Worm (Caenorhabditis elegans) whole organism, L4 larva: ENCODE results near the gene C39B5.6.

ENCODE experiments used
- F49E8.2 ChIP-seq: sonication (generic microtip); optimal IDR thresholded peaks from 2 replicates; lab custom pipeline; 2016; ENCODE audit warnings: missing compliant biosample characterization, mild to moderate bottlenecking, missing genetic modification characterization, borderline replicate concordance
- T20F7.1 ChIP-seq: fragments of 200-800 bp; sonication (Bioruptor generic); optimal IDR thresholded peaks from 2 replicates; lab custom pipeline; 2018; ENCODE audit warnings: mild to moderate bottlenecking, missing genetic modification characterization, missing compliant biosample characterization
- T26A8.4 ChIP-seq: fragments of 200-800 bp; sonication (Bioruptor generic); IDR thresholded peaks from 2 replicates; pipeline ENCODE4 v1.3.6; 2022; ENCODE audit warnings: missing genetic modification characterization, missing compliant biosample characterization
- Y48G9A.11 ChIP-seq: fragments of 200-800 bp; sonication (Bioruptor generic); IDR thresholded peaks from 2 replicates; pipeline ENCODE4 v1.3.6; 2022; ENCODE audit warnings: missing genetic modification reagents, missing genetic modification characterization, missing compliant biosample characterization
- Y5F2A.4 ChIP-seq: fragments of 200-800 bp; sonication (Bioruptor generic); optimal IDR thresholded peaks from 2 replicates; lab custom pipeline; 2018; ENCODE audit warnings: mild to moderate bottlenecking, missing genetic modification characterization, missing compliant biosample characterization
- Y75B8A.6 ChIP-seq: fragments of 200-800 bp; sonication (Bioruptor generic); IDR thresholded peaks from 2 replicates; pipeline ENCODE4 v1.3.6; 2022; ENCODE audit warnings: missing genetic modification reagents, missing genetic modification characterization, missing compliant biosample characterization
- aha-1 ChIP-seq: fragments of 150-350 bp; peaks from one replicate; lab custom pipeline; 2014; ENCODE audit warnings: missing biosample characterization, missing genetic modification characterization
- attf-4 ChIP-seq: sonication (generic microtip); optimal IDR thresholded peaks from 3 replicates; lab custom pipeline; 2017; ENCODE audit warnings: missing biosample characterization, missing genetic modification characterization
- ceh-28 ChIP-seq: fragments of 150-350 bp; optimal IDR thresholded peaks from 2 replicates; lab custom pipeline; 2014; ENCODE audit warnings: missing biosample characterization, missing genetic modification reagents, missing genetic modification characterization
- daf-16 ChIP-seq, 3 experiments: sonication (generic microtip); optimal IDR thresholded peaks; 2 replicates each; lab custom pipeline; 2016 to 2017; ENCODE audit warnings: missing genetic modification characterization in 3 of 3, missing genetic modification reagents in 3 of 3, mild to moderate bottlenecking in 2 of 3, missing compliant biosample characterization in 2 of 3, missing biosample characterization in 1 of 3, moderate library complexity in 1 of 3
- daf-19 ChIP-seq: fragments of 200-800 bp; sonication (Bioruptor generic); conservative IDR thresholded peaks from 2 replicates; pipeline ENCODE4 v1.3.6; 2022; ENCODE audit warnings: missing genetic modification characterization, missing compliant biosample characterization
- dpl-1 ChIP-seq: fragments of 150-350 bp; optimal IDR thresholded peaks from 2 replicates; lab custom pipeline; 2014; ENCODE audit warnings: missing biosample characterization, missing genetic modification reagents, missing genetic modification characterization
- duxl-1 ChIP-seq: sonication (generic microtip); optimal IDR thresholded peaks from 2 replicates; lab custom pipeline; 2016; ENCODE audit warnings: mild to moderate bottlenecking, missing genetic modification characterization, moderate library complexity, missing compliant biosample characterization; ENCODE audit not compliant: poor library complexity
- dve-1 ChIP-seq: sonication (generic microtip); optimal IDR thresholded peaks from 2 replicates; lab custom pipeline; 2017; ENCODE audit warnings: antibody characterized with exemption, mild to moderate bottlenecking, missing genetic modification characterization, missing compliant biosample characterization; ENCODE audit not compliant: insufficient read depth
- egl-43 ChIP-seq: fragments of 200-800 bp; sonication (Bioruptor generic); IDR thresholded peaks from 2 replicates; pipeline ENCODE4 v1.3.6; 2022; ENCODE audit warnings: missing genetic modification reagents, missing genetic modification characterization, missing compliant biosample characterization
- hmg-1.1 ChIP-seq: fragments of 200-800 bp; sonication (Bioruptor generic); IDR thresholded peaks from 2 replicates; pipeline ENCODE4 v1.3.6; 2022; ENCODE audit warnings: missing genetic modification reagents, missing genetic modification characterization, missing compliant biosample characterization
- lim-7 ChIP-seq: fragments of 200-800 bp; sonication (Bioruptor generic); IDR thresholded peaks from 2 replicates; pipeline ENCODE4 v1.3.6; 2022; ENCODE audit warnings: missing genetic modification characterization, missing compliant biosample characterization
- lin-13 ChIP-seq: fragments of 150-350 bp; optimal IDR thresholded peaks from 2 replicates; lab custom pipeline; 2014; ENCODE audit warnings: missing biosample characterization, missing genetic modification reagents, missing genetic modification characterization
- lin-15B ChIP-seq: fragments of 150-350 bp; sonication (generic microtip); optimal IDR thresholded peaks from 3 replicates; lab custom pipeline; 2014; ENCODE audit warnings: missing biosample characterization, missing genetic modification characterization
- madf-9 ChIP-seq: fragments of 200-800 bp; sonication (Bioruptor generic); conservative IDR thresholded peaks from 2 replicates; pipeline ENCODE4 v1.3.6; 2022; ENCODE audit warnings: missing genetic modification reagents, missing genetic modification characterization, missing compliant biosample characterization
- mep-1 ChIP-seq: fragments of 150-350 bp; sonication (generic microtip); optimal IDR thresholded peaks from 3 replicates; lab custom pipeline; 2014; ENCODE audit warnings: missing biosample characterization, missing genetic modification characterization
- nhr-10 ChIP-seq: fragments of 150-350 bp; optimal IDR thresholded peaks from 2 replicates; lab custom pipeline; 2014; ENCODE audit warnings: missing biosample characterization, missing genetic modification characterization
- nhr-102 ChIP-seq: sonication (generic microtip); optimal IDR thresholded peaks from 2 replicates; lab custom pipeline; 2016; ENCODE audit warnings: mild to moderate bottlenecking, missing genetic modification characterization, moderate library complexity, missing compliant biosample characterization
- nhr-237 ChIP-seq: sonication (generic microtip); optimal IDR thresholded peaks from 2 replicates; lab custom pipeline; 2017; ENCODE audit warnings: missing biosample characterization, missing genetic modification characterization
- rbr-2 ChIP-seq: sonication (generic microtip); optimal IDR thresholded peaks from 2 replicates; lab custom pipeline; 2016; ENCODE audit warnings: missing genotype, missing genetic modification characterization, missing compliant biosample characterization
- spr-1 ChIP-seq: sonication (generic microtip); optimal IDR thresholded peaks from 2 replicates; lab custom pipeline; 2016; ENCODE audit warnings: mild to moderate bottlenecking, missing genetic modification characterization, missing compliant biosample characterization
- tag-97 ChIP-seq: fragments of 200-800 bp; sonication (Bioruptor generic); IDR thresholded peaks from 2 replicates; pipeline ENCODE4 v1.3.6; 2022; ENCODE audit warnings: missing genetic modification characterization, missing compliant biosample characterization
- tra-1 ChIP-seq: fragments of 200-800 bp; sonication (Bioruptor generic); IDR thresholded peaks from 2 replicates; pipeline ENCODE4 v1.3.6; 2022; ENCODE audit warnings: missing genetic modification reagents, missing genetic modification characterization, missing compliant biosample characterization
- unc-39 ChIP-seq: sonication (generic microtip); optimal IDR thresholded peaks from 2 replicates; lab custom pipeline; 2017; ENCODE audit warnings: missing biosample characterization, missing genetic modification characterization
- unc-62 ChIP-seq, 3 experiments: fragments of 150-350 bp in 1 of 3; sonication (generic microtip); optimal IDR thresholded peaks in 2 of 3; peaks in 1 of 3; 1 replicate in 1 of 3; 2 replicates in 2 of 3; lab custom pipeline; 2014 to 2017; ENCODE audit warnings: missing biosample characterization in 3 of 3, missing genetic modification characterization in 3 of 3, missing genetic modification reagents in 3 of 3, missing genotype in 1 of 3
- zag-1 ChIP-seq: fragments of 150-350 bp; optimal IDR thresholded peaks from 2 replicates; lab custom pipeline; 2014; ENCODE audit warnings: missing biosample characterization, missing genetic modification characterization
- zfp-2 ChIP-seq: sonication (generic microtip); optimal IDR thresholded peaks from 2 replicates; lab custom pipeline; 2016; ENCODE audit warnings: mild to moderate bottlenecking, missing genetic modification characterization, missing compliant biosample characterization
- zip-11 ChIP-seq: fragments of 200-800 bp; sonication (Bioruptor generic); IDR thresholded peaks from 2 replicates; pipeline ENCODE4 v1.3.6; 2022; ENCODE audit warnings: missing genetic modification characterization, missing compliant biosample characterization
- zip-2 ChIP-seq: fragments of 150-350 bp; optimal IDR thresholded peaks from 2 replicates; lab custom pipeline; 2014; ENCODE audit warnings: missing biosample characterization, missing genetic modification characterization
- ztf-7 ChIP-seq: fragments of 150-350 bp; optimal IDR thresholded peaks from 2 replicates; lab custom pipeline; 2014; ENCODE audit warnings: missing biosample characterization, missing genetic modification characterization

C39B5.6 gene

ce11 chrIII:2171892-2172591 lies 25.8 kb upstream of the C39B5.6 start (continued):
- TF ChIP-seq unc-39 (tag; lab: Kevin White, UChicago) (no peak), lin-15B (tag; lab: Kevin White, UChicago) (no peak), ceh-28 (tag; lab: Kevin White, UChicago) (peak; percentile 2), nhr-102 (peak; percentile 67), rbr-2 (peak; percentile 70), lin-13 (GFP tag; lab: Kevin White, UChicago) (peak; percentile 70), tag-97 (GFP tag; lab: Robert Waterston, UW) (no peak), dve-1 (tag; lab: Kevin White, UChicago) (peak; percentile 94), ztf-7 (no peak), zip-11 (GFP tag; lab: Robert Waterston, UW) (no peak), attf-4 (tag; lab: Kevin White, UChicago) (no peak), egl-43 (GFP tag; lab: Robert Waterston, UW) (peak; percentile 2; the same call in 1 of the 2 replicates), daf-19 (no peak), duxl-1 (tag; lab: Kevin White, UChicago) (peak; percentile 56), spr-1 (peak; percentile 55), lim-7 (GFP tag; lab: Robert Waterston, UW) (no peak), zip-2 (no peak), madf-9 (GFP tag; lab: Robert Waterston, UW) (no peak; the same call in none of the 2 replicates), Y48G9A.11 (no peak), Y75B8A.6 (GFP tag; lab: Robert Waterston, UW) (0 out of 2 replicates have a peak, but pooled peaks have one; percentile 42), hmg-1.1 (GFP tag; lab: Robert Waterston, UW) (peak; percentile 76), nhr-10 (tag; lab: Kevin White, UChicago) (peak; percentile 35), T26A8.4 (GFP tag; lab: Robert Waterston, UW) (no peak)

DNA sequence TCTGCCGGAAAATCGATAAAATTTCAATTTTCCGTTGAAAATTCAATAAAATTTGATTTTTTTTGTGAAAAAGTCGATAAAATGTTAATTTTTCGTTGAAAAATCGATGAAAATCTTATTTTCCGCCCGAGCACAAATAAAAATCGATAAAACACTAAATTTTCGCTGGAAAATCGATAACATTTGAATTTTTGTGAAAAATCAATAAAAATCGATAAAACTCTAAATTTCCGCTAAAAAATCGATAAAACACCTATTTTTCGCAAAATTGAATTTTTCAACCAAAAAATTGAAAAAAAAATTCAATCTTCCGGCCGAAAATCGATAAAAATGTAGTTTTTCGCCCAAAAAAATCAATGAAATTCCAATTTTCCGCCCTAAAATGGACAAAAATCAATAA lies 7.3 kb downstream of the C39B5.6 start:
- TF ChIP-seq ceh-28 (tag; lab: Kevin White, UChicago): peak; percentile 93
- TF ChIP-seq mep-1: no peak
- TF ChIP-seq T20F7.1 (GFP tag; lab: Kevin White, UChicago): no peak
- no peak for TF ChIP-seq tra-1 (GFP tag; lab: Robert Waterston, UW)
- no peak for TF ChIP-seq daf-16 (GFP tag; optimal IDR thresholded peaks at IDR 0.05; lab: Kevin White, UChicago)
- TF ChIP-seq daf-16 (tag; optimal IDR thresholded peaks at IDR 0.05; lab: Kevin White, UChicago): no peak
- peak; percentile 37 for TF ChIP-seq aha-1
- TF ChIP-seq zag-1: no peak
- TF ChIP-seq unc-62 (GFP tag; optimal IDR thresholded peaks at IDR 0.05 in 1 of 2; lab: Kevin White, UChicago): no peak
- no peak for TF ChIP-seq unc-62 (tag; optimal IDR thresholded peaks at IDR 0.05; lab: Kevin White, UChicago)
- TF ChIP-seq, all 104 proteins: peak for 2

ce11 chrIII:2207864-2208263 lies 10.1 kb downstream of the C39B5.6 start, which contains the start of gene C39B5.5:
Gene C39B5.5 (plus strand): TSS chrIII:2208164.
- no peak for TF ChIP-seq nhr-237 (tag; lab: Kevin White, UChicago)
- no peak for TF ChIP-seq ztf-7
- TF ChIP-seq dpl-1 (GFP tag; lab: Kevin White, UChicago): no peak
- no peak for TF ChIP-seq unc-62 (GFP tag; optimal IDR thresholded peaks at IDR 0.05 in 1 of 2; lab: Kevin White, UChicago)
- no peak for TF ChIP-seq unc-62 (tag; optimal IDR thresholded peaks at IDR 0.05; lab: Kevin White, UChicago)
- no peak for TF ChIP-seq lin-13 (GFP tag; lab: Kevin White, UChicago)
- no peak for TF ChIP-seq zfp-2 (tag; lab: Kevin White, UChicago)
- TF ChIP-seq F49E8.2: no peak
- TF ChIP-seq nhr-102: no peak

DNA sequence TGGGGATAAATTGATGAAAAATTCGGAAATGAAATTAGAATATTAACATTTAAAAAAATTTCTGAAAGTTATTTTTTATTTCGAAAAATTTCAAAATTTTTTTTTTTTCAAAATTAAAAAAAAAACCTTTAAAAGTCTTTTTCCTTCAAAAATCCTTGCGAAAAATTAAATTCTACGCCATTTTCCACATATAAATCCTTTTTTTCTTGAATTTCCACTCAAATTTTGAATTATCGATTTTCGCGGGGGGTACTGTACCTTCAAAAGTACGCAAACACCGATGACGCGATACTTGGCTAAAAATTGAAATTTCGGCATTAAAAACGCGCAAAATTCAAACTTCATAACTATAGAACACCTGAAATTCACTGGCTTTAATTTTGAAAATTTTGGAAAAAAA lies 12.8 kb downstream of the C39B5.6 start:
- TF ChIP-seq Y5F2A.4 (GFP tag; lab: Kevin White, UChicago) (no peak), aha-1 (peak; percentile 95)
